Fruit fly (Drosophila melanogaster) whole organism, embryonic: ENCODE measurements around the gene CG45066.
A peak's percentile ranks its signal among the peaks of the same experiment; 100 is the strongest.

Experiments used
- Abd-B ChIP-seq: fragments of 200-800 bp; sonication (Bioruptor generic); optimal IDR thresholded peaks from 2 replicates; lab custom pipeline; 2018; ENCODE audit warnings: missing biosample characterization, mild to moderate bottlenecking, missing genetic modification characterization, moderate library complexity
- Aef1 ChIP-seq: fragments of 200-800 bp; sonication (Bioruptor generic); IDR thresholded peaks from 3 replicates; pipeline ENCODE4 v1.3.6; 2022; ENCODE audit warnings: missing biosample characterization, missing genetic modification characterization
- Bgb ChIP-seq: fragments of 200-800 bp; sonication (Bioruptor generic); IDR thresholded peaks from 2 replicates; pipeline ENCODE4 v1.3.6; 2022; ENCODE audit warnings: missing biosample characterization, missing genetic modification characterization; ENCODE audit not compliant: partially characterized antibody
- CG10959 ChIP-seq: fragments of 200-800 bp; sonication (Bioruptor generic); IDR thresholded peaks from 2 replicates; pipeline ENCODE4 v1.3.6; 2022; ENCODE audit warnings: missing biosample characterization, missing genetic modification characterization
- CG17328 ChIP-seq: fragments of 200-800 bp; sonication (Bioruptor generic); IDR thresholded peaks from 2 replicates; pipeline ENCODE4 v1.3.6; 2022; ENCODE audit warnings: missing biosample characterization, missing genetic modification characterization
- CG18599 ChIP-seq: fragments of 200-800 bp; sonication (Bioruptor generic); optimal IDR thresholded peaks from 3 replicates; lab custom pipeline; 2017; ENCODE audit warnings: missing biosample characterization, missing genetic modification characterization, mild to moderate bottlenecking, moderate library complexity, missing genetic modification reagents
- CG2199 ChIP-seq: fragments of 200-800 bp; sonication (Bioruptor generic); IDR thresholded peaks from 3 replicates; pipeline ENCODE4 v1.3.6; 2022; ENCODE audit warnings: missing biosample characterization, missing genetic modification characterization
- CG2678 ChIP-seq: fragments of 200-800 bp; sonication (Bioruptor generic); optimal IDR thresholded peaks from 3 replicates; lab custom pipeline; 2019; ENCODE audit warnings: missing biosample characterization, mild to moderate bottlenecking, missing genetic modification characterization, moderate library complexity
- CG3065 ChIP-seq: fragments of 200-800 bp; sonication (Bioruptor generic); optimal IDR thresholded peaks from 2 replicates; lab custom pipeline; 2016; ENCODE audit warnings: missing biosample characterization, missing genetic modification characterization
- CG3407 ChIP-seq: fragments of 200-800 bp; sonication (Bioruptor generic); optimal IDR thresholded peaks from 2 replicates; lab custom pipeline; 2018; ENCODE audit warnings: missing biosample characterization, mild to moderate bottlenecking, missing genetic modification characterization
- CG4707 ChIP-seq: fragments of 200-800 bp; sonication (Bioruptor generic); optimal IDR thresholded peaks from 2 replicates; lab custom pipeline; 2018; ENCODE audit warnings: missing biosample characterization, mild to moderate bottlenecking, missing genetic modification characterization, moderate library complexity
- CG4854 ChIP-seq: fragments of 200-800 bp; sonication (Bioruptor generic); optimal IDR thresholded peaks from 2 replicates; lab custom pipeline; 2016; ENCODE audit warnings: missing biosample characterization, missing genetic modification characterization, inconsistent platforms
- CG5245 ChIP-seq: fragments of 200-800 bp; sonication (Bioruptor generic); optimal IDR thresholded peaks from 3 replicates; lab custom pipeline; 2016; ENCODE audit warnings: missing biosample characterization, missing genetic modification characterization
- CG6254 ChIP-seq: fragments of 200-800 bp; sonication (Bioruptor generic); optimal IDR thresholded peaks from 3 replicates; lab custom pipeline; 2017; ENCODE audit warnings: mild to moderate bottlenecking, missing biosample characterization, missing genetic modification reagents, missing genetic modification characterization
- CG6689 ChIP-seq: fragments of 200-800 bp; sonication (Bioruptor generic); IDR thresholded peaks from 2 replicates; pipeline ENCODE4 v1.3.6; 2022; ENCODE audit warnings: missing biosample characterization, missing genetic modification characterization
- E2f2 ChIP-seq: fragments of 200-800 bp; sonication (Bioruptor generic); IDR thresholded peaks from 2 replicates; pipeline ENCODE4 v1.3.6; 2022; ENCODE audit warnings: missing biosample characterization, missing genetic modification characterization
- Elba2 ChIP-seq: fragments of 200-800 bp; sonication (Bioruptor generic); optimal IDR thresholded peaks from 3 replicates; lab custom pipeline; 2016; ENCODE audit warnings: missing biosample characterization, missing genetic modification characterization
- HHEX ChIP-seq: fragments of 200-800 bp; sonication (Bioruptor generic); optimal IDR thresholded peaks from 3 replicates; lab custom pipeline; 2017; ENCODE audit warnings: missing biosample characterization, mild to moderate bottlenecking, missing genetic modification characterization, missing genetic modification reagents
- Hey ChIP-seq: fragments of 200-800 bp; sonication (Bioruptor generic); optimal IDR thresholded peaks from 3 replicates; lab custom pipeline; 2018; ENCODE audit warnings: missing biosample characterization, mild to moderate bottlenecking, missing genetic modification characterization
- HmgD ChIP-seq: fragments of 200-800 bp; sonication (Bioruptor generic); optimal IDR thresholded peaks from 3 replicates; lab custom pipeline; 2016; ENCODE audit warnings: missing biosample characterization, missing genetic modification characterization
- Hsf ChIP-seq: fragments of 200-800 bp; sonication (Bioruptor generic); optimal IDR thresholded peaks from 3 replicates; lab custom pipeline; 2016; ENCODE audit warnings: missing biosample characterization, missing genetic modification characterization
- Lim3 ChIP-seq: fragments of 200-800 bp; sonication (Bioruptor generic); IDR thresholded peaks from 2 replicates; pipeline ENCODE4 v1.3.6; 2022; ENCODE audit warnings: missing biosample characterization, missing genetic modification characterization
- Meics ChIP-seq: fragments of 200-800 bp; sonication (Bioruptor generic); optimal IDR thresholded peaks from 2 replicates; lab custom pipeline; 2017; ENCODE audit warnings: missing biosample characterization, mild to moderate bottlenecking, missing genetic modification characterization
- Myb ChIP-seq: fragments of 200-800 bp; sonication (Bioruptor generic); optimal IDR thresholded peaks from 2 replicates; lab custom pipeline; 2016; ENCODE audit warnings: missing biosample characterization, missing genetic modification characterization
- Optix ChIP-seq: fragments of 200-800 bp; sonication (Bioruptor generic); IDR thresholded peaks from 3 replicates; pipeline ENCODE4 v1.3.6; 2022; ENCODE audit warnings: missing biosample characterization, missing genetic modification characterization
- Sox102F ChIP-seq: fragments of 200-800 bp; sonication (Bioruptor generic); optimal IDR thresholded peaks from 2 replicates; lab custom pipeline; 2018; ENCODE audit warnings: missing biosample characterization, mild to moderate bottlenecking, missing genetic modification characterization, moderate library complexity
- Spps ChIP-seq: fragments of 200-800 bp; sonication (Bioruptor generic); optimal IDR thresholded peaks from 2 replicates; lab custom pipeline; 2018; ENCODE audit warnings: missing biosample characterization, mild to moderate bottlenecking, missing genetic modification characterization
- Stat92E ChIP-seq, 3 experiments: fragments of >200 bp in 2 of 3; fragments of 200-800 bp in 1 of 3; sonication (Bioruptor generic) in 1 of 3; optimal IDR thresholded peaks; 2 replicates each; lab custom pipeline; 2017 to 2019; ENCODE audit warnings: missing biosample characterization in 3 of 3, missing genetic modification characterization in 3 of 3, mild to moderate bottlenecking in 1 of 3, moderate library complexity in 1 of 3
- Usf ChIP-seq: fragments of 200-800 bp; sonication (Bioruptor generic); optimal IDR thresholded peaks from 2 replicates; lab custom pipeline; 2017; ENCODE audit warnings: missing genotype, missing biosample characterization, missing genetic modification characterization
- YL-1 ChIP-seq: fragments of 200-800 bp; sonication (Bioruptor generic); optimal IDR thresholded peaks from 3 replicates; lab custom pipeline; 2017; ENCODE audit warnings: missing biosample characterization, mild to moderate bottlenecking, missing genetic modification characterization
- al ChIP-seq: fragments of 200-800 bp; sonication (Bioruptor generic); IDR thresholded peaks from 2 replicates; pipeline ENCODE4 v1.3.6; 2022; ENCODE audit warnings: missing biosample characterization, missing genetic modification characterization
- bab2 ChIP-seq: fragments of 200-800 bp; sonication (Bioruptor generic); optimal IDR thresholded peaks from 2 replicates; lab custom pipeline; 2016; ENCODE audit warnings: missing biosample characterization, missing genetic modification characterization
- crol ChIP-seq: fragments of 200-800 bp; sonication (Bioruptor generic); IDR thresholded peaks from 2 replicates; pipeline ENCODE4 v1.3.6; 2022; ENCODE audit warnings: missing biosample characterization, missing genetic modification characterization
- dm ChIP-seq: fragments of 200-800 bp; sonication (Bioruptor generic); optimal IDR thresholded peaks from 3 replicates; lab custom pipeline; 2016; ENCODE audit warnings: missing biosample characterization, missing genetic modification characterization
- gcm2 ChIP-seq: fragments of 200-800 bp; sonication (Bioruptor generic); optimal IDR thresholded peaks from 2 replicates; lab custom pipeline; 2016; ENCODE audit warnings: missing biosample characterization, missing genetic modification characterization
- gfzf ChIP-seq: fragments of 200-800 bp; sonication (Bioruptor generic); optimal IDR thresholded peaks from 2 replicates; lab custom pipeline; 2016; ENCODE audit warnings: missing biosample characterization, mild to moderate bottlenecking, missing genetic modification characterization, moderate library complexity
- gsb-n ChIP-seq: fragments of 200-800 bp; sonication (Bioruptor generic); optimal IDR thresholded peaks from 3 replicates; lab custom pipeline; 2018; ENCODE audit warnings: missing biosample characterization, mild to moderate bottlenecking, missing genetic modification characterization
- ind ChIP-seq: fragments of 200-800 bp; sonication (Bioruptor generic); optimal IDR thresholded peaks from 3 replicates; lab custom pipeline; 2016; ENCODE audit warnings: missing biosample characterization, missing genetic modification characterization
- insv ChIP-seq, 2 experiments: fragments of 200-800 bp; sonication (Bioruptor generic); optimal IDR thresholded peaks; 3 replicates each; lab custom pipeline; 2016 to 2018; ENCODE audit warnings: missing biosample characterization in 2 of 2, missing genetic modification characterization in 2 of 2
- mirr ChIP-seq: fragments of 200-800 bp; sonication (Bioruptor generic); optimal IDR thresholded peaks from 3 replicates; lab custom pipeline; 2018; ENCODE audit warnings: missing biosample characterization, mild to moderate bottlenecking, missing genetic modification characterization
- nerfin-1 ChIP-seq: fragments of 200-800 bp; sonication (Bioruptor generic); optimal IDR thresholded peaks from 3 replicates; lab custom pipeline; 2019; ENCODE audit warnings: missing biosample characterization, mild to moderate bottlenecking, missing genetic modification characterization, moderate library complexity
- pan ChIP-seq, 4 experiments: fragments of >200 bp in 3 of 4; fragments of 200-800 bp in 1 of 4; sonication (Bioruptor generic) in 1 of 4; optimal IDR thresholded peaks in 3 of 4; IDR thresholded peaks in 1 of 4; 2 replicates each; pipeline versions ENCODE4 v1.3.6 to Lab custom; 2017 to 2022; ENCODE audit warnings: missing biosample characterization in 2 of 4, missing genetic modification characterization in 2 of 4, mixed read lengths in 1 of 4
- pb ChIP-seq: fragments of 200-800 bp; sonication (Bioruptor generic); optimal IDR thresholded peaks from 3 replicates; lab custom pipeline; 2016; ENCODE audit warnings: missing biosample characterization, missing genetic modification characterization
- pnt ChIP-seq: fragments of 200-800 bp; sonication (Bioruptor generic); optimal IDR thresholded peaks from 3 replicates; lab custom pipeline; 2016; ENCODE audit warnings: missing biosample characterization, missing genetic modification characterization
- pum ChIP-seq: fragments of 200-800 bp; sonication (Bioruptor generic); optimal IDR thresholded peaks from 2 replicates; lab custom pipeline; 2016; ENCODE audit warnings: missing biosample characterization, missing genetic modification characterization
- so ChIP-seq: fragments of 200-800 bp; sonication (Bioruptor generic); IDR thresholded peaks from 3 replicates; pipeline ENCODE4 v1.3.6; 2022; ENCODE audit warnings: missing biosample characterization, missing genetic modification characterization
- sqz ChIP-seq: fragments of 200-800 bp; sonication (Bioruptor generic); optimal IDR thresholded peaks from 3 replicates; lab custom pipeline; 2018; ENCODE audit warnings: missing biosample characterization, mild to moderate bottlenecking, missing genetic modification characterization
- vfl ChIP-seq: fragments of 200-800 bp; sonication (Bioruptor generic); optimal IDR thresholded peaks from 2 replicates; lab custom pipeline; 2016; ENCODE audit warnings: missing biosample characterization, missing genetic modification characterization
- vvl ChIP-seq: fragments of 200-800 bp; sonication (Bioruptor generic); IDR thresholded peaks from 2 replicates; pipeline ENCODE4 v1.3.6; 2022; ENCODE audit warnings: missing biosample characterization, missing genetic modification characterization

Gene CG45066

dm6 chr3L:3083329-3084083 is 27.5 kb downstream of the CG45066 start (continued):
- TF ChIP-seq Sox102F (GFP tag; lab: Kevin White, UChicago), result no peak
- peak; percentile 91; the same call in 2 of the 3 replicates for TF ChIP-seq CG2199 (GFP tag; lab: Robert Waterston, UW)
- peak; percentile 2 for TF ChIP-seq YL-1
- no peak for TF ChIP-seq CG10959 (GFP tag; lab: Robert Waterston, UW)
- peak; percentile 63 for TF ChIP-seq HHEX (GFP tag; lab: Kevin White, UChicago)
- peak; percentile 77 for TF ChIP-seq CG6254 (GFP tag; lab: Kevin White, UChicago)
- TF ChIP-seq CG5245, result peak; percentile 58
- TF ChIP-seq Meics, result peak; percentile 28
- no peak for TF ChIP-seq al (GFP tag; lab: Robert Waterston, UW)
- no peak for TF ChIP-seq Usf
- TF ChIP-seq mirr (GFP tag; lab: Kevin White, UChicago), result peak; percentile 87
- no peak for TF ChIP-seq pb (GFP tag; lab: Kevin White, UChicago)
- peak; percentile 54; the same call in 1 of the 2 replicates for TF ChIP-seq CG6689 (GFP tag; lab: Robert Waterston, UW)
- peak; percentile 68 for TF ChIP-seq CG2678 (tag; lab: Kevin White, UChicago)
- no peak for TF ChIP-seq CG4854 (GFP tag; lab: Kevin White, UChicago)
- TF ChIP-seq CG3407 (GFP tag; lab: Kevin White, UChicago), result peak; percentile 69
- peak; percentile 86 for TF ChIP-seq CG18599 (GFP tag; lab: Kevin White, UChicago)
- TF ChIP-seq Aef1 (GFP tag; lab: Robert Waterston, UW), result no peak
- no peak for TF ChIP-seq gcm2 (GFP tag; lab: Kevin White, UChicago)
- TF ChIP-seq bab2, result peak; percentile 52
- TF ChIP-seq HmgD (GFP tag; lab: Kevin White, UChicago), result no peak
- peak; percentile 44 for TF ChIP-seq nerfin-1 (tag; lab: Kevin White, UChicago)
- peak; percentile 11 for TF ChIP-seq sqz
- no peak for TF ChIP-seq insv (GFP tag; optimal IDR thresholded peaks at IDR 0.05; lab: Kevin White, UChicago)
- peak; percentile 69 for TF ChIP-seq Hey (tag; lab: Kevin White, UChicago)
- no peak for TF ChIP-seq ind (GFP tag; lab: Kevin White, UChicago)
- peak; percentile 69 for TF ChIP-seq vvl (GFP tag; lab: Robert Waterston, UW)
- TF ChIP-seq pnt (GFP tag; lab: Kevin White, UChicago), result peak; percentile 53
- TF ChIP-seq Stat92E (GFP tag; optimal IDR thresholded peaks at IDR 0.05; lab: Kevin White, UChicago), result no peak
- TF ChIP-seq pum (GFP tag; lab: Kevin White, UChicago), result peak; percentile 46
- peak; percentile 17 for TF ChIP-seq Myb (GFP tag; lab: Kevin White, UChicago)
- TF ChIP-seq Hsf, result no peak
- TF ChIP-seq dm (GFP tag; lab: Kevin White, UChicago), result peak; percentile 11
- no peak for TF ChIP-seq gfzf (GFP tag; lab: Kevin White, UChicago)
- TF ChIP-seq Elba2 (GFP tag; lab: Kevin White, UChicago), result no peak
- TF ChIP-seq CG17328 (GFP tag; lab: Robert Waterston, UW), result peak; percentile 52; the same call in 1 of the 2 replicates
- TF ChIP-seq CG3065, result no peak
- no peak for TF ChIP-seq so (GFP tag; lab: Robert Waterston, UW)
- TF ChIP-seq Bgb (GFP tag; lab: Robert Waterston, UW), result no peak; the same call in 1 of the 2 replicates
- no peak; the same call in 2 of the 3 replicates for TF ChIP-seq Optix
- TF ChIP-seq Lim3 (GFP tag; lab: Robert Waterston, UW), result peak; percentile 43; the same call in 1 of the 2 replicates
- TF ChIP-seq Abd-B (GFP tag; lab: Kevin White, UChicago), result no peak
- TF ChIP-seq crol (GFP tag; lab: Robert Waterston, UW), result peak; percentile 97
- TF ChIP-seq gsb-n (tag; lab: Kevin White, UChicago), result peak; percentile 23
- peak; percentile 47 for TF ChIP-seq Spps (tag; lab: Kevin White, UChicago)
- 0 out of 2 replicates have a peak, but pooled peaks have one; percentile 28 for TF ChIP-seq E2f2
- TF ChIP-seq vfl, result no peak
- no peak for TF ChIP-seq pan (optimal IDR thresholded peaks at IDR 0.05; lab: Kevin White, UChicago)
- peak in 1 of 2 experiments; percentile 11 for TF ChIP-seq pan (GFP tag; optimal IDR thresholded peaks at IDR 0.05 in 1 of 2, IDR thresholded peaks at IDR 0.05 in 1 of 2)
- TF ChIP-seq CG4707 (GFP tag; lab: Kevin White, UChicago), result peak; percentile 47
